Fruit fly (Drosophila melanogaster): ENCODE data around the gene IPIP.

IPIP gene

dm6 chr2L:6088371-6089365, 40.9 kb downstream of the IPIP start:
- TF ChIP-seq Eip78C (GFP tag), result peak; percentile 98
- no peak for TF ChIP-seq CG6276 (GFP tag; optimal IDR thresholded peaks at IDR 0.05)
- TF ChIP-seq salr (GFP tag; optimal IDR thresholded peaks at IDR 0.05), result peak in 1 of 2 experiments; percentile 35
- no peak for TF ChIP-seq Hr4 (GFP tag; optimal IDR thresholded peaks at IDR 0.05)
- peak; percentile 14 for TF ChIP-seq net (GFP tag; optimal IDR thresholded peaks at IDR 0.05)
- peak; percentile 23 for TF ChIP-seq Sox102F (GFP tag; optimal IDR thresholded peaks at IDR 0.05)
- peak; percentile 23 for TF ChIP-seq CG31627 (GFP tag; optimal IDR thresholded peaks at IDR 0.05)
- TF ChIP-seq CG6854 (GFP tag; optimal IDR thresholded peaks at IDR 0.05), result peak; percentile 72
- no peak for TF ChIP-seq Sox15 (GFP tag; optimal IDR thresholded peaks at IDR 0.05)
- TF ChIP-seq achi (GFP tag; optimal IDR thresholded peaks at IDR 0.05), result no peak
- peak; percentile 72 for TF ChIP-seq vri (GFP tag; optimal IDR thresholded peaks at IDR 0.05)
- TF ChIP-seq CG16779 (tag; optimal IDR thresholded peaks at IDR 0.05), result peak; percentile 66
- TF ChIP-seq Met (GFP tag; optimal IDR thresholded peaks at IDR 0.05), result peak; percentile 100
- TF ChIP-seq topi (GFP tag; optimal IDR thresholded peaks at IDR 0.05), result peak; percentile 17
- TF ChIP-seq Smox (GFP tag; optimal IDR thresholded peaks at IDR 0.05), result no peak
- no peak for TF ChIP-seq CG34406 (GFP tag; optimal IDR thresholded peaks at IDR 0.05)
- peak; percentile 53 for TF ChIP-seq Gug (GFP tag; IDR thresholded peaks at IDR 0.05)
- 0 out of 3 replicates have a peak, but pooled peaks have one; percentile 15 for TF ChIP-seq CG8119 (GFP tag; IDR thresholded peaks at IDR 0.05)
- TF ChIP-seq CG8632 (GFP tag; optimal IDR thresholded peaks at IDR 0.05), result no peak
- TF ChIP-seq CG7368 (GFP tag; optimal IDR thresholded peaks at IDR 0.05), result no peak
- TF ChIP-seq CG11762 (GFP tag; optimal IDR thresholded peaks at IDR 0.05; ENCODE audit: insufficient read depth), result no peak
- peak; percentile 56; the same call in 2 of the 3 replicates for TF ChIP-seq eg (GFP tag; IDR thresholded peaks at IDR 0.05)
- TF ChIP-seq fd59A (GFP tag; optimal IDR thresholded peaks at IDR 0.05), result no peak
- peak; percentile 70 for TF ChIP-seq CG6163 (GFP tag; IDR thresholded peaks at IDR 0.05)
- peak; percentile 97 for TF ChIP-seq svp (GFP tag)
- no peak for TF ChIP-seq pdm3 (GFP tag; optimal IDR thresholded peaks at IDR 0.05)
- peak; percentile 21 for TF ChIP-seq Lpt (GFP tag; optimal IDR thresholded peaks at IDR 0.05)
- no peak for TF ChIP-seq CG32006 (GFP tag; optimal IDR thresholded peaks at IDR 0.05)
- peak; percentile 80 for TF ChIP-seq dsx (GFP tag; optimal IDR thresholded peaks at IDR 0.05; ENCODE audit: poor library complexity, severe bottlenecking)
- TF ChIP-seq fkh (GFP tag; optimal IDR thresholded peaks at IDR 0.05), result peak; percentile 95
- TF ChIP-seq Eip75B (GFP tag; optimal IDR thresholded peaks at IDR 0.05), result peak; percentile 93
- TF ChIP-seq CG1621 (tag; optimal IDR thresholded peaks at IDR 0.05), result peak; percentile 53
- TF ChIP-seq esn (GFP tag; optimal IDR thresholded peaks at IDR 0.05), result peak; percentile 32
- TF ChIP-seq Blimp-1 (GFP tag; optimal IDR thresholded peaks at IDR 0.05), result peak; percentile 99
- no peak for TF ChIP-seq CG10631 (GFP tag; optimal IDR thresholded peaks at IDR 0.05)
- peak; percentile 77 for TF ChIP-seq Sox14 (GFP tag; optimal IDR thresholded peaks at IDR 0.05)

dm6 chr2L:6089604-6090198, 41.9 kb downstream of the IPIP start:
- TF ChIP-seq Eip78C (GFP tag) (no peak), svp (GFP tag) (peak; percentile 56), CG16779 (tag; optimal IDR thresholded peaks at IDR 0.05) (peak; percentile 6)

- TF ChIP-seq Smox (GFP tag; optimal IDR thresholded peaks at IDR 0.05), result no peak
- TF ChIP-seq CG8319 (GFP tag; optimal IDR thresholded peaks at IDR 0.05), result no peak
- TF ChIP-seq fd85E (GFP tag; optimal IDR thresholded peaks at IDR 0.05), result no peak
- TF ChIP-seq CG6808 (GFP tag; optimal IDR thresholded peaks at IDR 0.05), result no peak
- TF ChIP-seq eg (GFP tag; IDR thresholded peaks at IDR 0.05), result no peak
- TF ChIP-seq CG6854 (GFP tag; optimal IDR thresholded peaks at IDR 0.05), result no peak
- TF ChIP-seq Lpt (GFP tag; optimal IDR thresholded peaks at IDR 0.05), result no peak
- TF ChIP-seq dsx (GFP tag; optimal IDR thresholded peaks at IDR 0.05; ENCODE audit: poor library complexity, severe bottlenecking), result no peak
- no peak for TF ChIP-seq Met (GFP tag; optimal IDR thresholded peaks at IDR 0.05)
- no peak for TF ChIP-seq CG4318 (GFP tag; optimal IDR thresholded peaks at IDR 0.05)
- no peak for TF ChIP-seq fd59A (GFP tag; optimal IDR thresholded peaks at IDR 0.05)
Observed at dm6 chr2L:6090365-6090764, 42.6 kb downstream of the IPIP start.
